Worm (Caenorhabditis elegans): ENCODE data around the gene mltn-10.

The mltn-10 gene

DNA sequence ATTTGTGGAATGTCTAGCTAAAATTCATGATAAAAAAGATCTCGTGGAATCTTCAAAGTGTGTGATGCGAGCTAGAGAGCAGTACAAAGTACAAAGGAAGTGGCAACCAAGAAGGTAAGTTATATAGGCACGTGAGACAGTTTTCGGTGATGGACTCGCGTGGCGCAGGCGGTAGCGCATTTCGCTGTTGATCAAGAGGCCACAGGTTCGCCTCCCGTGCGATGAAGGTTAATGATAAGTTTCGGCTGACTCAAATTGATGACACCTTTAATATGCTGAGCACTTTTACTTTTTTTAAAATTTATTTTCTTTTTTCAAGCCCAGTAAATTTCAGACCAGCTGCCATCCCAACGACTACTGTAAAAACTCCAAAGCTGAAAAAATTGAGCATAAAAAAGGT, 5.9 kb upstream of the mltn-10 start (continued):
- TF ChIP-seq attf-5 (GFP tag; optimal IDR thresholded peaks at IDR 0.05), result peak; percentile 49
- TF ChIP-seq pbrm-1 (GFP tag; IDR thresholded peaks at IDR 0.05), result peak; percentile 46; the same call in 1 of the 2 replicates
- TF ChIP-seq nhr-90 (tag; optimal IDR thresholded peaks at IDR 0.05), result peak; percentile 95
- TF ChIP-seq dox-1 (GFP tag; IDR thresholded peaks at IDR 0.05), result peak; percentile 68
- TF ChIP-seq hmg-20 (GFP tag; IDR thresholded peaks at IDR 0.05), result 0 out of 2 replicates have a peak, but pooled peaks have one; percentile 25
- TF ChIP-seq nfyb-1 (GFP tag; IDR thresholded peaks at IDR 0.05), result peak; percentile 89
- peak; percentile 64; the same call in 1 of the 2 replicates for TF ChIP-seq bed-2 (GFP tag; IDR thresholded peaks at IDR 0.05)
- peak; percentile 15 for TF ChIP-seq somi-1 (GFP tag; optimal IDR thresholded peaks at IDR 0.05)
- TF ChIP-seq lin-35 (GFP tag; optimal IDR thresholded peaks at IDR 0.05), result no peak
- TF ChIP-seq madf-6 (GFP tag; IDR thresholded peaks at IDR 0.05), result peak; percentile 72
- peak; percentile 19 for TF ChIP-seq F49E8.2 (tag; optimal IDR thresholded peaks at IDR 0.05; ENCODE audit: insufficient read depth)
- peak; percentile 21 for TF ChIP-seq tlf-1 (GFP tag; optimal IDR thresholded peaks at IDR 0.05)
- peak; percentile 55 for TF ChIP-seq mcd-1 (GFP tag; IDR thresholded peaks at IDR 0.05)
- TF ChIP-seq snpc-3.4 (tag; optimal IDR thresholded peaks at IDR 0.05), result peak; percentile 55
- TF ChIP-seq cebp-2 (GFP tag; IDR thresholded peaks at IDR 0.05), result peak; percentile 88; the same call in 1 of the 2 replicates
- 0 out of 2 replicates have a peak, but pooled peaks have one; percentile 67 for TF ChIP-seq ztf-6 (GFP tag; IDR thresholded peaks at IDR 0.05)
- no peak for TF ChIP-seq mel-28 (tag; optimal IDR thresholded peaks at IDR 0.05; ENCODE audit: borderline replicate concordance)
- TF ChIP-seq attf-3 (GFP tag; conservative IDR thresholded peaks at IDR 0.05), result no peak
- peak; percentile 3 for TF ChIP-seq nhr-179 (tag; optimal IDR thresholded peaks at IDR 0.05)
- peak; percentile 69; the same call in 1 of the 2 replicates for TF ChIP-seq ekl-4 (GFP tag; IDR thresholded peaks at IDR 0.05)
- no peak for TF ChIP-seq T26A5.8 (tag; optimal IDR thresholded peaks at IDR 0.05)
- peak; percentile 84 for TF ChIP-seq rpc-1 (optimal IDR thresholded peaks at IDR 0.05)
- peak; percentile 91 for TF ChIP-seq rpc-1 (tag; optimal IDR thresholded peaks at IDR 0.05)
- TF ChIP-seq him-1 (tag; optimal IDR thresholded peaks at IDR 0.05), result peak; percentile 64
- peak; percentile 96 for TF ChIP-seq lin-26 (GFP tag; IDR thresholded peaks at IDR 0.05)
- peak; percentile 74 for TF ChIP-seq F52B5.7 (tag; optimal IDR thresholded peaks at IDR 0.05)
- TF ChIP-seq Y79H2A.3 (GFP tag; conservative IDR thresholded peaks at IDR 0.05), result 0 out of 2 replicates have a peak, but pooled peaks have one; percentile 33
- 0 out of 2 replicates have a peak, but pooled peaks have one; percentile 44 for TF ChIP-seq B0336.3 (GFP tag; IDR thresholded peaks at IDR 0.05)
- TF ChIP-seq egl-44 (GFP tag; IDR thresholded peaks at IDR 0.05), result peak; percentile 66; the same call in 1 of the 2 replicates
- TF ChIP-seq egl-18 (GFP tag; IDR thresholded peaks at IDR 0.05), result 0 out of 2 replicates have a peak, but pooled peaks have one; percentile 20
- TF ChIP-seq sptf-2 (GFP tag; optimal IDR thresholded peaks at IDR 0.05), result peak; percentile 8
- peak; percentile 54 for TF ChIP-seq ztf-26 (tag; optimal IDR thresholded peaks at IDR 0.05)
- TF ChIP-seq fkh-3 (tag; optimal IDR thresholded peaks at IDR 0.05), result peak; percentile 4
- TF ChIP-seq egrh-3 (GFP tag; IDR thresholded peaks at IDR 0.05), result 0 out of 2 replicates have a peak, but pooled peaks have one; percentile 30
- peak; percentile 60; the same call in 1 of the 2 replicates for TF ChIP-seq hsf-1 (GFP tag; IDR thresholded peaks at IDR 0.05)
- TF ChIP-seq snpc-1.3 (tag; optimal IDR thresholded peaks at IDR 0.05; ENCODE audit: insufficient read depth), result peak; percentile 55
- peak in 1 of 2 experiments; percentile 26 for TF ChIP-seq let-607 (tag; optimal IDR thresholded peaks at IDR 0.05)
- TF ChIP-seq sdz-38 (tag; optimal IDR thresholded peaks at IDR 0.05), result no peak
- no peak for TF ChIP-seq ceh-91 (GFP tag; IDR thresholded peaks at IDR 0.05)
- TF ChIP-seq attf-6 (GFP tag; IDR thresholded peaks at IDR 0.05), result no peak
- TF ChIP-seq hrde-1 (tag; optimal IDR thresholded peaks at IDR 0.05; ENCODE audit: borderline replicate concordance), result peak; percentile 40
- no peak for TF ChIP-seq Y53F4B.3 (GFP tag; IDR thresholded peaks at IDR 0.05)
- TF ChIP-seq F39B2.1 (GFP tag; IDR thresholded peaks at IDR 0.05), result no peak
- 0 out of 2 replicates have a peak, but pooled peaks have one; percentile 41 for TF ChIP-seq Y56A3A.18 (GFP tag; IDR thresholded peaks at IDR 0.05)
- peak; percentile 62 for TF ChIP-seq rcor-1 (GFP tag; IDR thresholded peaks at IDR 0.05)
- peak; percentile 44 for TF ChIP-seq lsl-1 (GFP tag; optimal IDR thresholded peaks at IDR 0.05)
- TF ChIP-seq rec-8 (tag; optimal IDR thresholded peaks at IDR 0.05), result peak; percentile 77 to 87

Data from whole organism, young adult.